Worm (Caenorhabditis elegans): ENCODE data around the gene Y62E10A.24.
A peak's percentile ranks its signal among the peaks of the same experiment; 100 is the strongest.

Y62E10A.24 gene

ce11 chrIV:13348592-13348991 is 21.9 kb upstream of the Y62E10A.24 start, which contains the start of gene W02A2.12:
Gene W02A2.12 (minus strand): TSS chrIV:13348831.
- TF ChIP-seq madf-3 (GFP tag; IDR thresholded peaks at IDR 0.05), result 0 out of 2 replicates have a peak, but pooled peaks have one; percentile 25
- TF ChIP-seq Y53G8AR.9 (GFP tag; conservative IDR thresholded peaks at IDR 0.05), result 0 out of 2 replicates have a peak, but pooled peaks have one; percentile 46
- no peak for TF ChIP-seq pha-4 (tag; optimal IDR thresholded peaks at IDR 0.05)
- TF ChIP-seq madf-6 (GFP tag; IDR thresholded peaks at IDR 0.05), result peak; percentile 42; the same call in 1 of the 2 replicates
- no peak for TF ChIP-seq cebp-1 (GFP tag; IDR thresholded peaks at IDR 0.05)
- TF ChIP-seq cebp-1 (tag; optimal IDR thresholded peaks at IDR 0.05), result peak; percentile 25
- TF ChIP-seq cebp-2 (GFP tag; IDR thresholded peaks at IDR 0.05), result peak; percentile 93; the same call in 1 of the 2 replicates
- peak; percentile 19 for TF ChIP-seq F10E7.11 (tag; optimal IDR thresholded peaks at IDR 0.05)
- TF ChIP-seq ceh-79 (tag; optimal IDR thresholded peaks at IDR 0.05), result no peak
- TF ChIP-seq D2030.7 (GFP tag; IDR thresholded peaks at IDR 0.05), result no peak
- no peak for TF ChIP-seq bed-2 (GFP tag; IDR thresholded peaks at IDR 0.05)
- TF ChIP-seq egrh-3 (GFP tag; IDR thresholded peaks at IDR 0.05), result peak; percentile 77; the same call in 1 of the 2 replicates
- TF ChIP-seq attf-6 (GFP tag; IDR thresholded peaks at IDR 0.05), result peak; percentile 72
- no peak for TF ChIP-seq ztf-26 (tag; optimal IDR thresholded peaks at IDR 0.05)
- TF ChIP-seq ekl-4 (GFP tag; IDR thresholded peaks at IDR 0.05), result peak; percentile 47; the same call in 1 of the 2 replicates
- no peak for TF ChIP-seq dpff-1 (tag; optimal IDR thresholded peaks at IDR 0.05)
- 0 out of 2 replicates have a peak, but pooled peaks have one; percentile 63 for TF ChIP-seq aptf-3 (GFP tag; IDR thresholded peaks at IDR 0.05)
- TF ChIP-seq mes-4 (tag; optimal IDR thresholded peaks at IDR 0.05), result no peak
- no peak for TF ChIP-seq snpc-4 (GFP tag; optimal IDR thresholded peaks at IDR 0.05)
- peak in 1 of 4 experiments; percentile 18 for TF ChIP-seq snpc-4 (tag; optimal IDR thresholded peaks at IDR 0.05)
- TF ChIP-seq pbrm-1 (GFP tag; IDR thresholded peaks at IDR 0.05), result peak; percentile 38; the same call in 1 of the 2 replicates
- TF ChIP-seq athp-1 (tag; optimal IDR thresholded peaks at IDR 0.05), result peak; percentile 72
- TF ChIP-seq zfh-2 (GFP tag; conservative IDR thresholded peaks at IDR 0.05), result peak; percentile 80
- TF ChIP-seq C17E4.6 (GFP tag; IDR thresholded peaks at IDR 0.05), result no peak
- peak; percentile 34 for TF ChIP-seq chd-7 (tag; optimal IDR thresholded peaks at IDR 0.05)

ce11 chrIV:13353143-13353773 is 17.3 kb upstream of the Y62E10A.24 start, which contains the start of the genes rec-8 and mex-5:
Gene rec-8 (minus strand): TSS chrIV:13353193.
Gene mex-5 (plus strand): TSS chrIV:13353723.
- TF ChIP-seq B0035.1 (tag; optimal IDR thresholded peaks at IDR 0.05) (no peak), hmg-20 (GFP tag; IDR thresholded peaks at IDR 0.05) (no peak), ztf-25 (GFP tag; IDR thresholded peaks at IDR 0.05) (0 out of 2 replicates have a peak, but pooled peaks have one; percentile 52), hmg-1.2 (GFP tag; IDR thresholded peaks at IDR 0.05) (peak; percentile 47; the same call in 1 of the 2 replicates), madf-3 (GFP tag; IDR thresholded peaks at IDR 0.05) (0 out of 2 replicates have a peak, but pooled peaks have one; percentile 29), Y95B8A.8 (GFP tag; IDR thresholded peaks at IDR 0.05) (peak; percentile 68; the same call in 1 of the 2 replicates), mel-28 (tag; optimal IDR thresholded peaks at IDR 0.05; ENCODE audit: borderline replicate concordance) (no peak), B0019.2 (GFP tag; conservative IDR thresholded peaks at IDR 0.05) (peak; percentile 84), egl-44 (GFP tag; IDR thresholded peaks at IDR 0.05) (no peak), F33H1.4 (GFP tag; IDR thresholded peaks at IDR 0.05) (peak; percentile 98), snpc-4 (GFP tag; optimal IDR thresholded peaks at IDR 0.05) (peak; percentile 28), snpc-4 (tag; optimal IDR thresholded peaks at IDR 0.05) (peak in 2 of 4 experiments; percentile 43 to 78), ztf-26 (tag; optimal IDR thresholded peaks at IDR 0.05) (no peak), D2030.7 (GFP tag; IDR thresholded peaks at IDR 0.05) (peak; percentile 89), Y53F4B.3 (GFP tag; IDR thresholded peaks at IDR 0.05) (no peak), F22D6.2 (tag; optimal IDR thresholded peaks at IDR 0.05) (no peak), xnd-1 (tag; optimal IDR thresholded peaks at IDR 0.05) (peak; percentile 93), snpc-3.4 (tag; optimal IDR thresholded peaks at IDR 0.05) (peak; percentile 97), lir-1 (GFP tag; conservative IDR thresholded peaks at IDR 0.05) (peak; percentile 7; the same call in 1 of the 2 replicates), B0261.1 (tag; optimal IDR thresholded peaks at IDR 0.05) (no peak), ceh-91 (GFP tag; IDR thresholded peaks at IDR 0.05) (peak; percentile 94), tbp1 (GFP tag; optimal IDR thresholded peaks at IDR 0.05) (peak; percentile 53), Y56A3A.18 (GFP tag; IDR thresholded peaks at IDR 0.05) (no peak), F10E7.11 (tag; optimal IDR thresholded peaks at IDR 0.05) (no peak), rcor-1 (GFP tag; IDR thresholded peaks at IDR 0.05) (peak; percentile 28; the same call in 1 of the 2 replicates), egl-18 (GFP tag; IDR thresholded peaks at IDR 0.05) (no peak), dox-1 (GFP tag; IDR thresholded peaks at IDR 0.05) (peak; percentile 57; the same call in 1 of the 2 replicates)

Measured in whole organism, young adult.